Worm (Caenorhabditis elegans) whole organism, L1 larva: ENCODE measurements around the gene cdc-42.
A peak's percentile ranks its signal among the peaks of the same experiment; 100 is the strongest.

Experiments used
- F16B12.6 ChIP-seq: fragments of 150-350 bp; optimal IDR thresholded peaks from 2 replicates; lab custom pipeline; 2014; ENCODE audit warnings: missing biosample characterization, missing genetic modification characterization
- ama-1 ChIP-seq: fragments of 150-350 bp; optimal IDR thresholded peaks from 2 replicates; lab custom pipeline; 2014
- blmp-1 ChIP-seq: fragments of 150-350 bp; optimal IDR thresholded peaks from 2 replicates; lab custom pipeline; 2014; ENCODE audit warnings: missing biosample characterization, missing genetic modification characterization
- ceh-63 ChIP-seq: fragments of 200-800 bp; sonication (Bioruptor generic); optimal IDR thresholded peaks from 2 replicates; lab custom pipeline; 2018; ENCODE audit warnings: mild to moderate bottlenecking, missing genetic modification characterization, missing compliant biosample characterization
- ceh-8 ChIP-seq: fragments of 200-800 bp; sonication (Bioruptor generic); optimal IDR thresholded peaks from 2 replicates; lab custom pipeline; 2018; ENCODE audit warnings: mild to moderate bottlenecking, missing genetic modification characterization, moderate library complexity, missing compliant biosample characterization
- ceh-90 ChIP-seq: sonication (generic microtip); optimal IDR thresholded peaks from 2 replicates; lab custom pipeline; 2016; ENCODE audit warnings: missing genetic modification characterization, missing compliant biosample characterization
- dsc-1 ChIP-seq: sonication (generic microtip); optimal IDR thresholded peaks from 2 replicates; lab custom pipeline; 2016; ENCODE audit warnings: mild to moderate bottlenecking, missing genetic modification characterization, missing compliant biosample characterization
- efl-1 ChIP-seq, 4 experiments: fragments of 150-350 bp; optimal IDR thresholded peaks in 3 of 4; peaks in 1 of 4; 1 replicate in 1 of 4; 2 replicates in 3 of 4; lab custom pipeline; 2014; ENCODE audit warnings: missing biosample characterization in 2 of 4, missing genetic modification characterization in 2 of 4, missing genetic modification reagents in 2 of 4
- efl-3 ChIP-seq: fragments of 200-800 bp; sonication (Bioruptor generic); optimal IDR thresholded peaks from 2 replicates; lab custom pipeline; 2018; ENCODE audit warnings: mild to moderate bottlenecking, missing genetic modification characterization, missing compliant biosample characterization
- egl-13 ChIP-seq: sonication (generic microtip); optimal IDR thresholded peaks from 2 replicates; lab custom pipeline; 2016; ENCODE audit warnings: missing genotype, missing genetic modification reagents, missing genetic modification characterization, missing compliant biosample characterization
- egl-27 ChIP-seq, 2 experiments: fragments of 150-350 bp in 1 of 2; sonication (generic microtip); optimal IDR thresholded peaks; 3 replicates each; lab custom pipeline; 2017 to 2018; ENCODE audit warnings: missing biosample characterization in 2 of 2, missing genetic modification characterization in 2 of 2, missing genetic modification reagents in 2 of 2
- elt-3 ChIP-seq, 6 experiments: fragments of 150-350 bp in 1 of 6; sonication (generic microtip); optimal IDR thresholded peaks; 2 replicates each; lab custom pipeline; 2017 to 2018; ENCODE audit warnings: missing biosample characterization in 6 of 6, missing genetic modification characterization in 6 of 6, inconsistent platforms in 1 of 6
- ets-5 ChIP-seq: fragments of 200-800 bp; sonication (Bioruptor generic); IDR thresholded peaks from 2 replicates; pipeline ENCODE4 v1.3.6; 2022; ENCODE audit warnings: missing genetic modification characterization, missing compliant biosample characterization
- fkh-4 ChIP-seq: sonication (generic microtip); optimal IDR thresholded peaks from 2 replicates; lab custom pipeline; 2016; ENCODE audit warnings: missing compliant biosample characterization, missing genetic modification characterization, borderline replicate concordance
- fkh-8 ChIP-seq: sonication (generic microtip); optimal IDR thresholded peaks from 2 replicates; lab custom pipeline; 2016; ENCODE audit warnings: mild to moderate bottlenecking, missing genetic modification characterization, missing compliant biosample characterization
- grh-1 ChIP-seq: fragments of 200-800 bp; sonication (Bioruptor generic); IDR thresholded peaks from 2 replicates; pipeline ENCODE4 v1.3.6; 2022; ENCODE audit warnings: missing genetic modification reagents, missing genetic modification characterization, missing compliant biosample characterization
- hlh-4 ChIP-seq: sonication (generic microtip); optimal IDR thresholded peaks from 2 replicates; lab custom pipeline; 2016; ENCODE audit warnings: mild to moderate bottlenecking, missing genetic modification characterization, missing compliant biosample characterization
- jun-1 ChIP-seq: fragments of 150-350 bp; optimal IDR thresholded peaks from 2 replicates; lab custom pipeline; 2014; ENCODE audit warnings: missing biosample characterization, missing genetic modification reagents, missing genetic modification characterization
- lin-13 ChIP-seq: fragments of 150-350 bp; optimal IDR thresholded peaks from 2 replicates; lab custom pipeline; 2014; ENCODE audit warnings: missing biosample characterization, missing genetic modification reagents, missing genetic modification characterization
- lin-14 ChIP-seq: fragments of 200-800 bp; sonication (Bioruptor generic); optimal IDR thresholded peaks from 2 replicates; lab custom pipeline; 2018; ENCODE audit warnings: mild to moderate bottlenecking, missing genetic modification characterization, moderate library complexity, missing compliant biosample characterization
- lin-35 ChIP-seq, 2 experiments: fragments of 150-350 bp; optimal IDR thresholded peaks; 2 replicates each; lab custom pipeline; 2014; ENCODE audit warnings: missing biosample characterization in 2 of 2, missing genetic modification characterization in 2 of 2, missing genetic modification reagents in 2 of 2
- lin-39 ChIP-seq: fragments of 150-350 bp; optimal IDR thresholded peaks from 2 replicates; lab custom pipeline; 2014; ENCODE audit warnings: missing biosample characterization, missing genetic modification reagents, missing genetic modification characterization
- mab-9 ChIP-seq: fragments of 200-800 bp; sonication (Bioruptor generic); IDR thresholded peaks from 2 replicates; pipeline ENCODE4 v1.3.6; 2022; ENCODE audit warnings: missing genetic modification reagents, missing genetic modification characterization, missing compliant biosample characterization
- mef-2 ChIP-seq: fragments of 150-350 bp; optimal IDR thresholded peaks from 2 replicates; lab custom pipeline; 2014; ENCODE audit warnings: missing biosample characterization, missing genetic modification characterization
- mep-1 ChIP-seq: fragments of 150-350 bp; optimal IDR thresholded peaks from 2 replicates; lab custom pipeline; 2014; ENCODE audit warnings: missing biosample characterization, missing genetic modification characterization
- nhr-19 ChIP-seq: fragments of 200-800 bp; sonication (Bioruptor generic); conservative IDR thresholded peaks from 2 replicates; pipeline ENCODE4 v1.3.6; 2022; ENCODE audit warnings: missing genetic modification characterization, missing compliant biosample characterization
- nhr-20 ChIP-seq: sonication (generic microtip); optimal IDR thresholded peaks from 2 replicates; lab custom pipeline; 2016; ENCODE audit warnings: mild to moderate bottlenecking, missing genetic modification characterization, missing compliant biosample characterization
- nhr-237 ChIP-seq: fragments of 150-350 bp; optimal IDR thresholded peaks from 2 replicates; lab custom pipeline; 2014; ENCODE audit warnings: missing biosample characterization, missing genetic modification characterization
- nhr-28 ChIP-seq: fragments of 150-350 bp; optimal IDR thresholded peaks from 2 replicates; lab custom pipeline; 2014; ENCODE audit warnings: missing biosample characterization, missing genetic modification characterization
- nhr-47 ChIP-seq: sonication (generic microtip); optimal IDR thresholded peaks from 2 replicates; lab custom pipeline; 2016; ENCODE audit warnings: mild to moderate bottlenecking, missing genetic modification characterization, moderate library complexity, missing compliant biosample characterization
- nhr-77 ChIP-seq: fragments of 150-350 bp; optimal IDR thresholded peaks from 2 replicates; lab custom pipeline; 2014; ENCODE audit warnings: missing biosample characterization, missing genetic modification characterization
- nhr-84 ChIP-seq: sonication (generic microtip); optimal IDR thresholded peaks from 2 replicates; lab custom pipeline; 2017; ENCODE audit warnings: missing biosample characterization, missing genetic modification characterization
- pag-3 ChIP-seq: sonication (generic microtip); optimal IDR thresholded peaks from 2 replicates; lab custom pipeline; 2017; ENCODE audit warnings: missing genetic modification characterization, mild to moderate bottlenecking, missing compliant biosample characterization, antibody characterized with exemption, borderline replicate concordance; ENCODE audit not compliant: insufficient read depth
- pqm-1 ChIP-seq: sonication (generic microtip); optimal IDR thresholded peaks from 3 replicates; lab custom pipeline; 2017; ENCODE audit warnings: missing biosample characterization, missing genetic modification characterization
- rnt-1 ChIP-seq: sonication (generic microtip); optimal IDR thresholded peaks from 2 replicates; lab custom pipeline; 2016; ENCODE audit warnings: mild to moderate bottlenecking, missing genetic modification characterization, moderate library complexity, missing compliant biosample characterization
- skn-1 ChIP-seq: fragments of 150-350 bp; optimal IDR thresholded peaks from 2 replicates; lab custom pipeline; 2014; ENCODE audit warnings: missing biosample characterization, missing genetic modification characterization
- snu-23 ChIP-seq: sonication (generic microtip); optimal IDR thresholded peaks from 2 replicates; lab custom pipeline; 2016; ENCODE audit warnings: missing genetic modification characterization, missing compliant biosample characterization
- swsn-7 ChIP-seq: sonication (generic microtip); optimal IDR thresholded peaks from 2 replicates; lab custom pipeline; 2016; ENCODE audit warnings: missing genetic modification characterization, missing compliant biosample characterization
- tbx-2 ChIP-seq: sonication (generic microtip); optimal IDR thresholded peaks from 2 replicates; lab custom pipeline; 2016; ENCODE audit warnings: missing genetic modification characterization, missing compliant biosample characterization
- unc-130 ChIP-seq: fragments of 150-350 bp; optimal IDR thresholded peaks from 2 replicates; lab custom pipeline; 2017; ENCODE audit warnings: missing biosample characterization, missing genetic modification characterization, inconsistent platforms
- unc-30 ChIP-seq: sonication (generic microtip); optimal IDR thresholded peaks from 2 replicates; lab custom pipeline; 2017; ENCODE audit warnings: missing biosample characterization, missing genetic modification characterization
- unc-62 ChIP-seq: fragments of 150-350 bp; optimal IDR thresholded peaks from 2 replicates; lab custom pipeline; 2014; ENCODE audit warnings: missing biosample characterization, missing genetic modification reagents, missing genetic modification characterization
- unc-86 ChIP-seq: sonication (generic microtip); optimal IDR thresholded peaks from 2 replicates; lab custom pipeline; 2016; ENCODE audit warnings: missing genetic modification characterization, missing compliant biosample characterization
- vab-15 ChIP-seq: sonication (generic microtip); optimal IDR thresholded peaks from 2 replicates; lab custom pipeline; 2017; ENCODE audit warnings: missing genotype, mild to moderate bottlenecking, missing genetic modification characterization, missing compliant biosample characterization
- xbp-1 ChIP-seq: sonication (generic microtip); optimal IDR thresholded peaks from 2 replicates; lab custom pipeline; 2016; ENCODE audit warnings: missing genetic modification characterization, missing compliant biosample characterization
- zag-1 ChIP-seq: fragments of 150-350 bp; optimal IDR thresholded peaks from 2 replicates; lab custom pipeline; 2014; ENCODE audit warnings: missing biosample characterization, missing genetic modification characterization
- zip-4 ChIP-seq: fragments of 200-800 bp; sonication (Bioruptor generic); optimal IDR thresholded peaks from 2 replicates; lab custom pipeline; 2018; ENCODE audit warnings: mild to moderate bottlenecking, missing genetic modification characterization, moderate library complexity, missing compliant biosample characterization

cdc-42 gene

ce11 chrII:7613241-7613782, 2.9 kb upstream of the cdc-42 start, which contains the start of the genes oig-4 and R07G3.7:
oig-4 (plus strand) TSS chrII:7613541.
R07G3.7 (minus strand) TSS chrII:7613732.
- TF ChIP-seq fkh-4 (no peak), ets-5 (GFP tag; lab: Robert Waterston, UW) (no peak), dsc-1 (tag; lab: Kevin White, UChicago) (peak; percentile 19), skn-1 (tag; lab: Kevin White, UChicago) (no peak)

- TF ChIP-seq lin-35 (GFP tag; optimal IDR thresholded peaks at IDR 0.05; lab: Kevin White, UChicago) (peak in 1 of 2 experiments; percentile 8), nhr-77 (no peak), blmp-1 (peak; percentile 5), grh-1 (no peak), vab-15 (tag; lab: Kevin White, UChicago) (no peak), elt-3 (tag; optimal IDR thresholded peaks at IDR 0.05; lab: Kevin White, UChicago) (no peak), lin-14 (GFP tag; lab: Kevin White, UChicago) (peak; percentile 38), jun-1 (tag; lab: Kevin White, UChicago) (no peak), unc-86 (tag; lab: Kevin White, UChicago) (no peak), snu-23 (GFP tag; lab: Kevin White, UChicago) (no peak), egl-27 (tag; optimal IDR thresholded peaks at IDR 0.05; lab: Kevin White, UChicago) (no peak), nhr-84 (no peak), mab-9 (GFP tag; lab: Robert Waterston, UW) (no peak), pag-3 (tag; lab: Kevin White, UChicago) (no peak), mep-1 (tag; lab: Kevin White, UChicago) (peak; percentile 14)
These were observed 1.9 kb upstream of the cdc-42 start for ce11 chrII:7614334-7614733.

- TF ChIP-seq nhr-20: peak; percentile 35
- TF ChIP-seq ceh-63: no peak
- TF ChIP-seq unc-30: no peak
- TF ChIP-seq grh-1: no peak
- TF ChIP-seq efl-3: no peak
- TF ChIP-seq lin-39 (tag; lab: Kevin White, UChicago): no peak
- TF ChIP-seq nhr-77: no peak
- no peak for TF ChIP-seq xbp-1 (tag; lab: Kevin White, UChicago)
- TF ChIP-seq pag-3 (tag; lab: Kevin White, UChicago): no peak
- no peak for TF ChIP-seq nhr-47 (tag; lab: Kevin White, UChicago)
- peak; percentile 21 for TF ChIP-seq F16B12.6 (tag; lab: Kevin White, UChicago)
- TF ChIP-seq lin-35 (GFP tag; optimal IDR thresholded peaks at IDR 0.05; lab: Kevin White, UChicago): peak in 1 of 2 experiments; percentile 61
- no peak for TF ChIP-seq mef-2 (tag; lab: Kevin White, UChicago)
- TF ChIP-seq lin-13 (GFP tag; lab: Kevin White, UChicago): peak; percentile 14
- TF ChIP-seq efl-1 (optimal IDR thresholded peaks at IDR 0.05; lab: Kevin White, UChicago): peak; percentile 30 to 49
- TF ChIP-seq efl-1 (GFP tag; optimal IDR thresholded peaks at IDR 0.05 in 1 of 2; lab: Kevin White, UChicago): peak; percentile 20 to 78
- peak; percentile 29 for TF ChIP-seq blmp-1
- TF ChIP-seq unc-130: no peak
- no peak for TF ChIP-seq hlh-4 (tag; lab: Kevin White, UChicago)
- no peak for TF ChIP-seq pqm-1
- TF ChIP-seq ama-1 (lab: Kevin White, UChicago): no peak
- no peak for TF ChIP-seq zip-4 (GFP tag; lab: Kevin White, UChicago)
- TF ChIP-seq nhr-237: no peak
- peak; percentile 16 for TF ChIP-seq rnt-1 (tag; lab: Kevin White, UChicago)
- peak; percentile 23 for TF ChIP-seq swsn-7
- TF ChIP-seq vab-15 (tag; lab: Kevin White, UChicago): no peak
- no peak for TF ChIP-seq ets-5 (GFP tag; lab: Robert Waterston, UW)
- TF ChIP-seq egl-13: no peak
- TF ChIP-seq unc-62 (GFP tag; lab: Kevin White, UChicago): no peak
- no peak for TF ChIP-seq ceh-90 (tag; lab: Kevin White, UChicago)
- no peak for TF ChIP-seq nhr-19 (GFP tag; lab: Robert Waterston, UW)
- no peak for TF ChIP-seq fkh-8
- no peak for TF ChIP-seq tbx-2 (tag; lab: Kevin White, UChicago)
- TF ChIP-seq jun-1 (tag; lab: Kevin White, UChicago): no peak
- no peak for TF ChIP-seq zag-1 (tag; lab: Kevin White, UChicago)
- TF ChIP-seq ceh-8 (GFP tag; lab: Kevin White, UChicago): no peak
- TF ChIP-seq nhr-28: no peak
- no peak for TF ChIP-seq elt-3 (tag; optimal IDR thresholded peaks at IDR 0.05; lab: Kevin White, UChicago)
These were observed 847 bp upstream of the cdc-42 start for ce11 chrII:7615318-7615891.
